Worm (Caenorhabditis elegans) whole organism, young adult: ENCODE measurements around the gene Y65A5A.2.

ENCODE experiments used
- B0019.2 ChIP-seq: fragments of 200-800 bp; sonication (Bioruptor generic); conservative IDR thresholded peaks from 2 replicates; pipeline ENCODE4 v1.3.6; 2022; ENCODE audit warnings: missing genetic modification reagents, missing genetic modification characterization, missing compliant biosample characterization
- D2030.7 ChIP-seq: fragments of 200-800 bp; sonication (Bioruptor generic); IDR thresholded peaks from 2 replicates; pipeline ENCODE4 v1.3.6; 2022; ENCODE audit warnings: missing genetic modification reagents, missing genetic modification characterization, missing compliant biosample characterization
- F10E7.11 ChIP-seq: sonication (generic microtip); optimal IDR thresholded peaks from 2 replicates; lab custom pipeline; 2017; ENCODE audit warnings: mild to moderate bottlenecking, missing genetic modification characterization, moderate library complexity, missing compliant biosample characterization
- F23B12.7 ChIP-seq: sonication (generic microtip); optimal IDR thresholded peaks from 2 replicates; lab custom pipeline; 2017; ENCODE audit warnings: missing genetic modification characterization, mild to moderate bottlenecking, missing compliant biosample characterization, antibody characterized with exemption, moderate library complexity; ENCODE audit not compliant: insufficient read depth
- F39B2.1 ChIP-seq: fragments of 200-800 bp; sonication (Bioruptor generic); IDR thresholded peaks from 2 replicates; pipeline ENCODE4 v1.3.6; 2022; ENCODE audit warnings: missing genetic modification reagents, missing genetic modification characterization, missing compliant biosample characterization
- F52B5.7 ChIP-seq: sonication (generic microtip); optimal IDR thresholded peaks from 2 replicates; lab custom pipeline; 2016; ENCODE audit warnings: mild to moderate bottlenecking, missing genetic modification characterization, missing compliant biosample characterization
- F55B11.4 ChIP-seq: sonication (generic microtip); optimal IDR thresholded peaks from 2 replicates; lab custom pipeline; 2016; ENCODE audit warnings: missing compliant biosample characterization, missing genetic modification characterization, borderline replicate concordance; ENCODE audit not compliant: insufficient read depth
- F57C9.4 ChIP-seq: sonication (generic microtip); optimal IDR thresholded peaks from 2 replicates; lab custom pipeline; 2017; ENCODE audit warnings: mild to moderate bottlenecking, missing genetic modification characterization, missing compliant biosample characterization
- K12H6.12 ChIP-seq: fragments of 200-800 bp; sonication (Bioruptor generic); optimal IDR thresholded peaks from 2 replicates; lab custom pipeline; 2018; ENCODE audit warnings: mild to moderate bottlenecking, missing genetic modification characterization, missing compliant biosample characterization
- T26A5.8 ChIP-seq: sonication (generic microtip); optimal IDR thresholded peaks from 2 replicates; lab custom pipeline; 2016; ENCODE audit warnings: missing genetic modification characterization, missing compliant biosample characterization
- Y67H2A.10 ChIP-seq: fragments of 200-800 bp; sonication (Bioruptor generic); conservative IDR thresholded peaks from 2 replicates; pipeline ENCODE4 v1.3.6; 2022; ENCODE audit warnings: missing genetic modification reagents, missing genetic modification characterization, missing compliant biosample characterization
- Y79H2A.3 ChIP-seq: fragments of 200-800 bp; sonication (Bioruptor generic); conservative IDR thresholded peaks from 2 replicates; pipeline ENCODE4 v1.3.6; 2022; ENCODE audit warnings: missing genetic modification reagents, missing genetic modification characterization, missing compliant biosample characterization
- Y95B8A.8 ChIP-seq: fragments of 200-800 bp; sonication (Bioruptor generic); IDR thresholded peaks from 2 replicates; pipeline ENCODE4 v1.3.6; 2022; ENCODE audit warnings: missing genetic modification reagents, missing genetic modification characterization, missing compliant biosample characterization
- akir-1 ChIP-seq: fragments of 200-800 bp; sonication (Bioruptor generic); optimal IDR thresholded peaks from 2 replicates; lab custom pipeline; 2018; ENCODE audit warnings: mild to moderate bottlenecking, missing genetic modification characterization, moderate library complexity, missing compliant biosample characterization
- atf-7 ChIP-seq: sonication (generic microtip); optimal IDR thresholded peaks from 2 replicates; lab custom pipeline; 2017; ENCODE audit warnings: mild to moderate bottlenecking, missing genetic modification characterization, missing compliant biosample characterization
- ceh-100 ChIP-seq: fragments of 200-800 bp; sonication (Bioruptor generic); IDR thresholded peaks from 2 replicates; pipeline ENCODE4 v1.3.6; 2022; ENCODE audit warnings: missing genetic modification reagents, missing genetic modification characterization, missing compliant biosample characterization
- ceh-58 ChIP-seq: fragments of 200-800 bp; sonication (Bioruptor generic); IDR thresholded peaks from 2 replicates; pipeline ENCODE4 v1.3.6; 2022; ENCODE audit warnings: missing genetic modification characterization, missing compliant biosample characterization
- ceh-79 ChIP-seq: sonication (generic microtip); optimal IDR thresholded peaks from 2 replicates; lab custom pipeline; 2017; ENCODE audit warnings: mild to moderate bottlenecking, missing genetic modification characterization, missing compliant biosample characterization
- chd-7 ChIP-seq: sonication (generic microtip); optimal IDR thresholded peaks from 2 replicates; lab custom pipeline; 2016; ENCODE audit warnings: mild to moderate bottlenecking, missing genetic modification characterization, moderate library complexity, missing compliant biosample characterization
- dpff-1 ChIP-seq: sonication (generic microtip); optimal IDR thresholded peaks from 2 replicates; lab custom pipeline; 2017; ENCODE audit warnings: mild to moderate bottlenecking, missing genetic modification characterization, missing compliant biosample characterization
- efl-1 ChIP-seq: fragments of 150-350 bp; optimal IDR thresholded peaks from 2 replicates; lab custom pipeline; 2014; ENCODE audit warnings: missing biosample characterization, missing genetic modification reagents, missing genetic modification characterization
- egrh-3 ChIP-seq: fragments of 200-800 bp; sonication (Bioruptor generic); IDR thresholded peaks from 2 replicates; pipeline ENCODE4 v1.3.6; 2022; ENCODE audit warnings: missing genetic modification reagents, missing genetic modification characterization, missing compliant biosample characterization
- hmg-20 ChIP-seq: fragments of 200-800 bp; sonication (Bioruptor generic); IDR thresholded peaks from 2 replicates; pipeline ENCODE4 v1.3.6; 2022; ENCODE audit warnings: missing genetic modification reagents, missing genetic modification characterization, missing compliant biosample characterization
- hrde-1 ChIP-seq: sonication (generic microtip); optimal IDR thresholded peaks from 2 replicates; lab custom pipeline; 2016; ENCODE audit warnings: missing genetic modification characterization, mild to moderate bottlenecking, missing compliant biosample characterization, moderate library complexity, missing genotype, missing genetic modification reagents, borderline replicate concordance
- hsf-1 ChIP-seq: fragments of 200-800 bp; sonication (Bioruptor generic); IDR thresholded peaks from 2 replicates; pipeline ENCODE4 v1.3.6; 2022; ENCODE audit warnings: missing genetic modification reagents, missing genetic modification characterization, missing compliant biosample characterization
- lag-1 ChIP-seq: fragments of 200-800 bp; sonication (Bioruptor generic); IDR thresholded peaks from 2 replicates; pipeline ENCODE4 v1.3.6; 2022; ENCODE audit warnings: missing genetic modification reagents, missing genetic modification characterization, missing compliant biosample characterization
- let-607 ChIP-seq, 2 experiments: fragments of 200-800 bp in 1 of 2; sonication (Bioruptor generic) in 1 of 2; sonication (generic microtip) in 1 of 2; optimal IDR thresholded peaks; 2 replicates each; lab custom pipeline; 2016 to 2018; ENCODE audit warnings: mild to moderate bottlenecking in 2 of 2, missing compliant biosample characterization in 2 of 2, missing genetic modification characterization in 2 of 2, moderate library complexity in 2 of 2, missing genotype in 1 of 2
- lin-54 ChIP-seq: fragments of 200-800 bp; sonication (Bioruptor generic); optimal IDR thresholded peaks from 2 replicates; lab custom pipeline; 2018; ENCODE audit warnings: mild to moderate bottlenecking, missing genetic modification characterization, missing compliant biosample characterization
- lsy-27 ChIP-seq: sonication (generic microtip); optimal IDR thresholded peaks from 2 replicates; lab custom pipeline; 2017; ENCODE audit warnings: missing genetic modification characterization, mild to moderate bottlenecking, missing compliant biosample characterization, antibody characterized with exemption, missing genotype, borderline replicate concordance; ENCODE audit not compliant: insufficient read depth
- madf-10 ChIP-seq: sonication (generic microtip); optimal IDR thresholded peaks from 2 replicates; lab custom pipeline; 2016; ENCODE audit warnings: mild to moderate bottlenecking, missing genetic modification characterization, missing compliant biosample characterization
- madf-8 ChIP-seq: fragments of 200-800 bp; sonication (Bioruptor generic); conservative IDR thresholded peaks from 2 replicates; pipeline ENCODE4 v1.3.6; 2022; ENCODE audit warnings: missing genetic modification reagents, missing genetic modification characterization, missing compliant biosample characterization
- mel-28 ChIP-seq: sonication (generic microtip); optimal IDR thresholded peaks from 2 replicates; lab custom pipeline; 2016; ENCODE audit warnings: borderline replicate concordance, mild to moderate bottlenecking, missing genetic modification characterization, missing compliant biosample characterization
- mxl-1 ChIP-seq: sonication (generic microtip); optimal IDR thresholded peaks from 2 replicates; lab custom pipeline; 2016; ENCODE audit warnings: missing genetic modification characterization, missing compliant biosample characterization
- nhr-179 ChIP-seq: sonication (generic microtip); optimal IDR thresholded peaks from 2 replicates; lab custom pipeline; 2016; ENCODE audit warnings: mild to moderate bottlenecking, missing genetic modification characterization, missing compliant biosample characterization
- pbrm-1 ChIP-seq: fragments of 200-800 bp; sonication (Bioruptor generic); IDR thresholded peaks from 2 replicates; pipeline ENCODE4 v1.3.6; 2022; ENCODE audit warnings: missing genetic modification reagents, missing genetic modification characterization, missing compliant biosample characterization
- rcor-1 ChIP-seq: fragments of 200-800 bp; sonication (Bioruptor generic); IDR thresholded peaks from 2 replicates; pipeline ENCODE4 v1.3.6; 2022; ENCODE audit warnings: missing genetic modification reagents, missing genetic modification characterization, missing compliant biosample characterization
- repo-1 ChIP-seq: sonication (generic microtip); optimal IDR thresholded peaks from 2 replicates; lab custom pipeline; 2017; ENCODE audit warnings: mild to moderate bottlenecking, missing genetic modification characterization, missing compliant biosample characterization
- sdz-38 ChIP-seq: sonication (generic microtip); optimal IDR thresholded peaks from 2 replicates; lab custom pipeline; 2016; ENCODE audit warnings: missing genotype, missing genetic modification characterization, missing compliant biosample characterization
- snpc-4 ChIP-seq, 5 experiments: fragments of 150-350 bp in 1 of 5; sonication (generic microtip) in 4 of 5; optimal IDR thresholded peaks; 2 replicates each; lab custom pipeline; 2014 to 2018; ENCODE audit warnings: missing genetic modification characterization in 5 of 5, missing biosample characterization in 3 of 5, antibody characterized with exemption in 2 of 5, mild to moderate bottlenecking in 2 of 5, missing compliant biosample characterization in 2 of 5, missing genotype in 2 of 5, moderate library complexity in 2 of 5, missing genetic modification reagents in 1 of 5
- sptf-2 ChIP-seq: fragments of 200-800 bp; sonication (Bioruptor generic); optimal IDR thresholded peaks from 2 replicates; lab custom pipeline; 2018; ENCODE audit warnings: mild to moderate bottlenecking, missing genetic modification characterization, missing compliant biosample characterization
- tbp1 ChIP-seq: fragments of 200-800 bp; sonication (Bioruptor generic); optimal IDR thresholded peaks from 2 replicates; lab custom pipeline; 2018; ENCODE audit warnings: mild to moderate bottlenecking, missing genetic modification characterization, missing compliant biosample characterization
- tlf-1 ChIP-seq: fragments of 200-800 bp; sonication (Bioruptor generic); optimal IDR thresholded peaks from 2 replicates; lab custom pipeline; 2018; ENCODE audit warnings: mild to moderate bottlenecking, missing genetic modification characterization, missing compliant biosample characterization
- unc-62 ChIP-seq: fragments of 150-350 bp; optimal IDR thresholded peaks from 2 replicates; lab custom pipeline; 2014; ENCODE audit warnings: missing biosample characterization, missing genetic modification reagents, missing genetic modification characterization
- zfh-2 ChIP-seq: fragments of 200-800 bp; sonication (Bioruptor generic); conservative IDR thresholded peaks from 2 replicates; pipeline ENCODE4 v1.3.6; 2022; ENCODE audit warnings: missing genetic modification reagents, missing genetic modification characterization, missing compliant biosample characterization
- zim-3 ChIP-seq: sonication (generic microtip); optimal IDR thresholded peaks from 2 replicates; lab custom pipeline; 2017; ENCODE audit warnings: mild to moderate bottlenecking, missing genetic modification characterization, moderate library complexity, missing compliant biosample characterization
- ztf-26 ChIP-seq: sonication (generic microtip); optimal IDR thresholded peaks from 2 replicates; lab custom pipeline; 2017; ENCODE audit warnings: missing genetic modification characterization, missing compliant biosample characterization

Y65A5A.2 gene

ce11 chrIV:16397845-16398607 is 13.8 kb upstream of the Y65A5A.2 start (continued):
- TF ChIP-seq lsy-27 (no peak), ceh-100 (GFP tag; lab: Robert Waterston, UW) (peak; percentile 55; the same call in 1 of the 2 replicates), dpff-1 (tag; lab: Kevin White, UChicago) (no peak), egrh-3 (GFP tag; lab: Robert Waterston, UW) (peak; percentile 35; the same call in 1 of the 2 replicates), efl-1 (GFP tag; lab: Kevin White, UChicago) (peak; percentile 14), F39B2.1 (no peak), zim-3 (tag; lab: Kevin White, UChicago) (peak; percentile 68), F52B5.7 (tag; lab: Kevin White, UChicago) (peak; percentile 25), T26A5.8 (tag; lab: Kevin White, UChicago) (no peak), K12H6.12 (tag; lab: Kevin White, UChicago) (no peak), akir-1 (GFP tag; lab: Kevin White, UChicago) (no peak), F10E7.11 (no peak), sptf-2 (GFP tag; lab: Kevin White, UChicago) (peak; percentile 67), pbrm-1 (GFP tag; lab: Robert Waterston, UW) (peak; percentile 82), ceh-58 (GFP tag; lab: Robert Waterston, UW) (no peak), hmg-20 (GFP tag; lab: Robert Waterston, UW) (peak; percentile 56; the same call in 1 of the 2 replicates), let-607 (tag; optimal IDR thresholded peaks at IDR 0.05; lab: Kevin White, UChicago) (peak in 1 of 2 experiments; percentile 23), zfh-2 (GFP tag; lab: Robert Waterston, UW) (no peak), madf-10 (peak; percentile 21), rcor-1 (GFP tag; lab: Robert Waterston, UW) (peak; percentile 59), hrde-1 (tag; lab: Kevin White, UChicago) (peak; percentile 28), hsf-1 (GFP tag; lab: Robert Waterston, UW) (0 out of 2 replicates have a peak, but pooled peaks have one; percentile 35), F57C9.4 (no peak), tlf-1 (GFP tag; lab: Kevin White, UChicago) (no peak), F23B12.7 (peak; percentile 35), unc-62 (no peak), ztf-26 (no peak), repo-1 (tag; lab: Kevin White, UChicago) (peak; percentile 0), Y79H2A.3 (no peak), tbp1 (GFP tag; lab: Kevin White, UChicago) (peak; percentile 91), nhr-179 (tag; lab: Kevin White, UChicago) (peak; percentile 35), madf-8 (no peak), ceh-79 (tag; lab: Kevin White, UChicago) (peak; percentile 32), B0019.2 (GFP tag; lab: Robert Waterston, UW) (peak; percentile 44; the same call in 1 of the 2 replicates), F55B11.4 (tag; lab: Kevin White, UChicago) (no peak), snpc-4 (GFP tag; optimal IDR thresholded peaks at IDR 0.05; lab: Kevin White, UChicago) (peak; percentile 88), snpc-4 (tag; optimal IDR thresholded peaks at IDR 0.05; lab: Kevin White, UChicago) (peak; percentile 18 to 96 (median 91)), lin-54 (peak; percentile 32), Y95B8A.8 (GFP tag; lab: Robert Waterston, UW) (no peak), D2030.7 (GFP tag; lab: Robert Waterston, UW) (peak; percentile 75), sdz-38 (no peak), mel-28 (tag; lab: Kevin White, UChicago) (no peak), lag-1 (GFP tag; lab: Robert Waterston, UW) (no peak), Y67H2A.10 (GFP tag; lab: Robert Waterston, UW) (no peak), mxl-1 (tag; lab: Kevin White, UChicago) (peak; percentile 70), atf-7 (tag; lab: Kevin White, UChicago) (no peak), chd-7 (tag; lab: Kevin White, UChicago) (peak; percentile 70)
